Fruit fly (Drosophila melanogaster) whole organism, embryonic: Measurements from ENCODE around the gene Npc2f.

Experiments
- CG10147 ChIP-seq: fragments of 200-800 bp; sonication (Bioruptor generic); optimal IDR thresholded peaks from 2 replicates; lab custom pipeline; 2019; ENCODE audit warnings: missing biosample characterization, mild to moderate bottlenecking, missing genetic modification characterization, moderate library complexity
- CG10209 ChIP-seq: fragments of 200-800 bp; sonication (Bioruptor generic); optimal IDR thresholded peaks from 3 replicates; lab custom pipeline; 2017; ENCODE audit warnings: missing biosample characterization, mild to moderate bottlenecking, missing genetic modification characterization, missing genetic modification reagents
- CG10543 ChIP-seq: fragments of 200-800 bp; sonication (Bioruptor generic); optimal IDR thresholded peaks from 3 replicates; lab custom pipeline; 2017; ENCODE audit warnings: missing biosample characterization, mild to moderate bottlenecking, missing genetic modification characterization, moderate library complexity
- CG14014 ChIP-seq: fragments of 200-800 bp; sonication (Bioruptor generic); IDR thresholded peaks from 2 replicates; pipeline ENCODE4 v1.3.6; 2022; ENCODE audit warnings: missing biosample characterization, missing genetic modification characterization
- CG14441 ChIP-seq: fragments of 200-800 bp; sonication (Bioruptor generic); IDR thresholded peaks from 2 replicates; pipeline ENCODE4 v1.3.6; 2022; ENCODE audit warnings: missing biosample characterization, missing genetic modification characterization
- CG1603 ChIP-seq: fragments of 200-800 bp; sonication (Bioruptor generic); optimal IDR thresholded peaks from 2 replicates; lab custom pipeline; 2019; ENCODE audit warnings: missing biosample characterization, mild to moderate bottlenecking, missing genetic modification characterization, moderate library complexity
- CG1647 ChIP-seq: fragments of 200-800 bp; sonication (Bioruptor generic); optimal IDR thresholded peaks from 3 replicates; lab custom pipeline; 2016; ENCODE audit warnings: missing biosample characterization, missing genetic modification characterization
- CG17912 ChIP-seq: fragments of 200-800 bp; sonication (Bioruptor generic); optimal IDR thresholded peaks from 2 replicates; lab custom pipeline; 2018; ENCODE audit warnings: missing biosample characterization, mild to moderate bottlenecking, missing genetic modification characterization
- CG18011 ChIP-seq: fragments of 200-800 bp; sonication (Bioruptor generic); optimal IDR thresholded peaks from 2 replicates; lab custom pipeline; 2017; ENCODE audit warnings: missing biosample characterization, missing genetic modification characterization, mild to moderate bottlenecking, moderate library complexity, missing genotype
- CG18262 ChIP-seq: fragments of 200-800 bp; optimal IDR thresholded peaks from 3 replicates; lab custom pipeline; 2019; ENCODE audit warnings: missing biosample characterization, mild to moderate bottlenecking, missing genetic modification characterization, moderate library complexity
- CG2712 ChIP-seq: fragments of 200-800 bp; optimal IDR thresholded peaks from 3 replicates; lab custom pipeline; 2019; ENCODE audit warnings: missing biosample characterization, mild to moderate bottlenecking, missing genetic modification characterization, moderate library complexity
- CG3407 ChIP-seq: fragments of 200-800 bp; sonication (Bioruptor generic); optimal IDR thresholded peaks from 2 replicates; lab custom pipeline; 2018; ENCODE audit warnings: missing biosample characterization, mild to moderate bottlenecking, missing genetic modification characterization
- CG6654 ChIP-seq: fragments of 200-800 bp; sonication (Bioruptor generic); optimal IDR thresholded peaks from 2 replicates; lab custom pipeline; 2017; ENCODE audit warnings: missing biosample characterization, mild to moderate bottlenecking, missing genetic modification characterization
- CG6689 ChIP-seq: fragments of 200-800 bp; sonication (Bioruptor generic); IDR thresholded peaks from 2 replicates; pipeline ENCODE4 v1.3.6; 2022; ENCODE audit warnings: missing biosample characterization, missing genetic modification characterization
- CG7928 ChIP-seq: fragments of 200-800 bp; sonication (Bioruptor generic); optimal IDR thresholded peaks from 2 replicates; lab custom pipeline; 2017; ENCODE audit warnings: missing biosample characterization, mild to moderate bottlenecking, missing genetic modification characterization
- CG8765 ChIP-seq: fragments of 200-800 bp; sonication (Bioruptor generic); IDR thresholded peaks from 2 replicates; pipeline ENCODE4 v1.3.6; 2022; ENCODE audit warnings: missing biosample characterization, missing genetic modification characterization
- CG8924 ChIP-seq: fragments of 200-800 bp; optimal IDR thresholded peaks from 3 replicates; lab custom pipeline; 2019; ENCODE audit warnings: missing biosample characterization, mild to moderate bottlenecking, missing genetic modification characterization, moderate library complexity
- Chrac-16 ChIP-seq: fragments of 200-800 bp; sonication (Bioruptor generic); optimal IDR thresholded peaks from 3 replicates; lab custom pipeline; 2016; ENCODE audit warnings: missing biosample characterization, missing genetic modification characterization
- CkIIα-i1 ChIP-seq: fragments of 200-800 bp; sonication (Bioruptor generic); IDR thresholded peaks from 2 replicates; pipeline ENCODE4 v1.3.6; 2022; ENCODE audit warnings: missing biosample characterization, missing genetic modification characterization
- E2f2 ChIP-seq: fragments of 200-800 bp; sonication (Bioruptor generic); IDR thresholded peaks from 2 replicates; pipeline ENCODE4 v1.3.6; 2022; ENCODE audit warnings: missing biosample characterization, missing genetic modification characterization
- H15 ChIP-seq: fragments of 200-800 bp; sonication (Bioruptor generic); IDR thresholded peaks from 3 replicates; pipeline ENCODE4 v1.3.6; 2022; ENCODE audit warnings: missing biosample characterization, missing genetic modification characterization
- Hr51 ChIP-seq, 2 experiments: fragments of 200-800 bp; sonication (Bioruptor generic); optimal IDR thresholded peaks; 2 replicates in 1 of 2; 3 replicates in 1 of 2; lab custom pipeline; 2016 to 2018; ENCODE audit warnings: missing biosample characterization in 2 of 2, missing genetic modification characterization in 2 of 2, mild to moderate bottlenecking in 1 of 2, moderate library complexity in 1 of 2
- Hr78 ChIP-seq, 2 experiments: fragments of 200-800 bp in 1 of 2; fragments of >200 bp in 1 of 2; sonication (Bioruptor generic) in 1 of 2; optimal IDR thresholded peaks; 2 replicates each; lab custom pipeline; 2017 to 2019; ENCODE audit warnings: missing biosample characterization in 2 of 2, missing genetic modification characterization in 2 of 2, mild to moderate bottlenecking in 1 of 2, moderate library complexity in 1 of 2
- Jarid2 ChIP-seq: fragments of 200-800 bp; sonication (Bioruptor generic); optimal IDR thresholded peaks from 3 replicates; lab custom pipeline; 2017; ENCODE audit warnings: mild to moderate bottlenecking, missing biosample characterization, missing genetic modification reagents, missing genetic modification characterization
- Lim3 ChIP-seq: fragments of 200-800 bp; sonication (Bioruptor generic); IDR thresholded peaks from 2 replicates; pipeline ENCODE4 v1.3.6; 2022; ENCODE audit warnings: missing biosample characterization, missing genetic modification characterization
- NFAT ChIP-seq: fragments of 200-800 bp; sonication (Bioruptor generic); IDR thresholded peaks from 2 replicates; pipeline ENCODE4 v1.3.6; 2022; ENCODE audit warnings: missing biosample characterization, missing genetic modification characterization
- NK7.1 ChIP-seq: fragments of 200-800 bp; sonication (Bioruptor generic); optimal IDR thresholded peaks from 3 replicates; lab custom pipeline; 2016; ENCODE audit warnings: missing biosample characterization, missing genetic modification characterization
- Oli ChIP-seq: fragments of 200-800 bp; sonication (Bioruptor generic); optimal IDR thresholded peaks from 2 replicates; lab custom pipeline; 2018; ENCODE audit warnings: missing biosample characterization, mild to moderate bottlenecking, missing genetic modification characterization, moderate library complexity
- Six4 ChIP-seq: fragments of 200-800 bp; sonication (Bioruptor generic); optimal IDR thresholded peaks from 2 replicates; lab custom pipeline; 2016; ENCODE audit warnings: missing biosample characterization, missing genetic modification characterization
- Sry-β ChIP-seq: fragments of 200-800 bp; sonication (Bioruptor generic); optimal IDR thresholded peaks from 2 replicates; lab custom pipeline; 2018; ENCODE audit warnings: missing biosample characterization, mild to moderate bottlenecking, missing genetic modification characterization, moderate library complexity
- Stat92E ChIP-seq, 3 experiments: fragments of >200 bp in 2 of 3; fragments of 200-800 bp in 1 of 3; sonication (Bioruptor generic) in 1 of 3; optimal IDR thresholded peaks; 2 replicates each; lab custom pipeline; 2017 to 2019; ENCODE audit warnings: missing biosample characterization in 3 of 3, missing genetic modification characterization in 3 of 3, mild to moderate bottlenecking in 1 of 3, moderate library complexity in 1 of 3
- YL-1 ChIP-seq: fragments of 200-800 bp; sonication (Bioruptor generic); optimal IDR thresholded peaks from 3 replicates; lab custom pipeline; 2017; ENCODE audit warnings: missing biosample characterization, mild to moderate bottlenecking, missing genetic modification characterization
- amos ChIP-seq: fragments of 200-800 bp; sonication (Bioruptor generic); IDR thresholded peaks from 2 replicates; pipeline ENCODE4 v1.3.6; 2022; ENCODE audit warnings: missing biosample characterization, missing genetic modification characterization; ENCODE audit not compliant: partially characterized antibody
- cad ChIP-seq: fragments of >200 bp; optimal IDR thresholded peaks from 2 replicates; lab custom pipeline; 2017; ENCODE audit warnings: missing biosample characterization, missing genetic modification characterization
- croc ChIP-seq: fragments of 200-800 bp; sonication (Bioruptor generic); conservative IDR thresholded peaks from 3 replicates; pipeline ENCODE4 v1.3.6; 2022; ENCODE audit warnings: missing biosample characterization, missing genetic modification characterization
- cwo ChIP-seq: fragments of 200-800 bp; sonication (Bioruptor generic); optimal IDR thresholded peaks from 3 replicates; lab custom pipeline; 2017; ENCODE audit warnings: missing biosample characterization, missing genetic modification characterization, mild to moderate bottlenecking, moderate library complexity, missing genetic modification reagents
- ems ChIP-seq: fragments of 200-800 bp; sonication (Bioruptor generic); optimal IDR thresholded peaks from 3 replicates; lab custom pipeline; 2016; ENCODE audit warnings: missing biosample characterization, missing genetic modification characterization
- fru ChIP-seq: fragments of >200 bp; optimal IDR thresholded peaks from 2 replicates; lab custom pipeline; 2017
- gro ChIP-seq: fragments of 200-800 bp; sonication (Bioruptor generic); optimal IDR thresholded peaks from 2 replicates; lab custom pipeline; 2016; ENCODE audit warnings: missing biosample characterization, missing genetic modification characterization
- klu ChIP-seq: fragments of 200-800 bp; sonication (Bioruptor generic); IDR thresholded peaks from 2 replicates; pipeline ENCODE4 v1.3.6; 2022; ENCODE audit warnings: missing biosample characterization, missing genetic modification characterization
- lmd ChIP-seq: fragments of 200-800 bp; sonication (Bioruptor generic); IDR thresholded peaks from 2 replicates; pipeline ENCODE4 v1.3.6; 2022; ENCODE audit warnings: missing biosample characterization, missing genetic modification characterization
- lov ChIP-seq, 2 experiments: fragments of 200-800 bp in 1 of 2; fragments of >200 bp in 1 of 2; sonication (Bioruptor generic) in 1 of 2; IDR thresholded peaks in 1 of 2; optimal IDR thresholded peaks in 1 of 2; 2 replicates in 1 of 2; 3 replicates in 1 of 2; pipeline versions ENCODE4 v1.3.6 to Lab custom; 2017 to 2022; ENCODE audit warnings: missing biosample characterization in 1 of 2, missing genetic modification characterization in 1 of 2
- pita ChIP-seq: fragments of 200-800 bp; sonication (Bioruptor generic); optimal IDR thresholded peaks from 2 replicates; lab custom pipeline; 2017; ENCODE audit warnings: missing biosample characterization, mild to moderate bottlenecking, missing genetic modification characterization
- pnt ChIP-seq: fragments of 200-800 bp; sonication (Bioruptor generic); optimal IDR thresholded peaks from 3 replicates; lab custom pipeline; 2016; ENCODE audit warnings: missing biosample characterization, missing genetic modification characterization
- prd ChIP-seq, 3 experiments: fragments of >200 bp in 2 of 3; fragments of 200-800 bp in 1 of 3; sonication (Bioruptor generic) in 1 of 3; optimal IDR thresholded peaks in 2 of 3; IDR thresholded peaks in 1 of 3; 2 replicates in 2 of 3; 3 replicates in 1 of 3; pipeline versions ENCODE4 v1.3.6 to Lab custom; 2017 to 2022; ENCODE audit warnings: missing biosample characterization in 1 of 3, missing genetic modification characterization in 1 of 3
- sc ChIP-seq, 3 experiments: fragments of >200 bp in 2 of 3; fragments of 200-800 bp in 1 of 3; sonication (Bioruptor generic) in 1 of 3; optimal IDR thresholded peaks; 2 replicates in 2 of 3; 3 replicates in 1 of 3; lab custom pipeline; 2017; ENCODE audit warnings: mild to moderate bottlenecking in 1 of 3, missing biosample characterization in 1 of 3, missing genetic modification characterization in 1 of 3, missing genetic modification reagents in 1 of 3
- sima ChIP-seq: fragments of 200-800 bp; sonication (Bioruptor generic); optimal IDR thresholded peaks from 2 replicates; lab custom pipeline; 2016; ENCODE audit warnings: missing biosample characterization, missing genetic modification characterization
- vnd ChIP-seq: fragments of 200-800 bp; sonication (Bioruptor generic); IDR thresholded peaks from 3 replicates; pipeline ENCODE4 v1.3.6; 2022; ENCODE audit warnings: missing biosample characterization, missing genetic modification characterization; ENCODE audit not compliant: partially characterized antibody

The Npc2f gene

dm6 chr3R:24108902-24109389 is 28.7 kb upstream of the Npc2f start, which contains the start of the genes eIF4EHP and CG18428 (continued):
- TF ChIP-seq Hr78 (GFP tag; optimal IDR thresholded peaks at IDR 0.05; lab: Kevin White, UChicago) (peak in 1 of 2 experiments; percentile 96), Hr51 (GFP tag; optimal IDR thresholded peaks at IDR 0.05; lab: Kevin White, UChicago) (peak; percentile 90 to 100), CG10543 (peak; percentile 100), fru (lab: Kevin White, UChicago) (no peak), Oli (tag; lab: Kevin White, UChicago) (peak; percentile 99), NK7.1 (GFP tag; lab: Kevin White, UChicago) (peak; percentile 56), CG18011 (GFP tag; lab: Kevin White, UChicago) (peak; percentile 89), CG17912 (GFP tag; lab: Kevin White, UChicago) (peak; percentile 96), Sry-β (peak; percentile 75), CG8765 (GFP tag; lab: Robert Waterston, UW) (0 out of 2 replicates have a peak, but pooled peaks have one; percentile 98), croc (peak; percentile 99), klu (GFP tag; lab: Robert Waterston, UW) (no peak; the same call in 1 of the 2 replicates), gro (peak; percentile 78), prd (optimal IDR thresholded peaks at IDR 0.05; lab: Kevin White, UChicago) (no peak), prd (GFP tag; IDR thresholded peaks at IDR 0.05; lab: Robert Waterston, UW) (no peak), cwo (GFP tag; lab: Kevin White, UChicago) (peak; percentile 98), CG14014 (GFP tag; lab: Robert Waterston, UW) (no peak), CG14441 (no peak), CG3407 (GFP tag; lab: Kevin White, UChicago) (peak; percentile 95), CG18262 (peak; percentile 99), sc (optimal IDR thresholded peaks at IDR 0.05; lab: Kevin White, UChicago) (no peak), sc (GFP tag; optimal IDR thresholded peaks at IDR 0.05; lab: Kevin White, UChicago) (peak; percentile 99), CG6654 (peak; percentile 93), ems (GFP tag; lab: Kevin White, UChicago) (peak; percentile 86), Stat92E (GFP tag; optimal IDR thresholded peaks at IDR 0.05; lab: Kevin White, UChicago) (peak in 1 of 3 experiments; percentile 98), Chrac-16 (GFP tag; lab: Kevin White, UChicago) (peak; percentile 99), pnt (GFP tag; lab: Kevin White, UChicago) (peak; percentile 71), CG1647 (GFP tag; lab: Kevin White, UChicago) (peak; percentile 87), CG10209 (GFP tag; lab: Kevin White, UChicago) (peak; percentile 99), CkIIα-i1 (GFP tag; lab: Robert Waterston, UW) (peak; percentile 89; the same call in 1 of the 2 replicates), CG7928 (GFP tag; lab: Kevin White, UChicago) (peak; percentile 79), vnd (GFP tag; lab: Robert Waterston, UW) (no peak), Lim3 (GFP tag; lab: Robert Waterston, UW) (0 out of 2 replicates have a peak, but pooled peaks have one; percentile 95), pita (GFP tag; lab: Kevin White, UChicago) (no peak), Jarid2 (GFP tag; lab: Kevin White, UChicago) (peak; percentile 91), NFAT (peak; percentile 98), lmd (GFP tag; lab: Robert Waterston, UW) (no peak), H15 (no peak), E2f2 (no peak), Six4 (GFP tag; lab: Kevin White, UChicago) (peak; percentile 98), amos (no peak), CG1603 (tag; lab: Kevin White, UChicago) (peak; percentile 62), lov (optimal IDR thresholded peaks at IDR 0.05; lab: Kevin White, UChicago) (no peak), lov (GFP tag; IDR thresholded peaks at IDR 0.05; lab: Robert Waterston, UW) (no peak), CG2712 (tag; lab: Kevin White, UChicago) (peak; percentile 99), CG10147 (peak; percentile 100), sima (peak; percentile 36), YL-1 (GFP tag; lab: Kevin White, UChicago) (peak; percentile 99), CG6689 (GFP tag; lab: Robert Waterston, UW) (no peak), cad (GFP tag; lab: Kevin White, UChicago) (no peak), CG8924 (tag; lab: Kevin White, UChicago) (peak; percentile 100)
